Fruit fly (Drosophila melanogaster) whole organism, embryonic: ENCODE measurements around the gene CAH6.

Experiments used
- Ada2b ChIP-seq: fragments of 200-800 bp; sonication (Bioruptor generic); IDR thresholded peaks from 2 replicates; pipeline ENCODE4 v1.3.6; 2022; ENCODE audit warnings: missing biosample characterization, missing genetic modification characterization
- BtbVII ChIP-seq: fragments of 200-800 bp; sonication (Bioruptor generic); optimal IDR thresholded peaks from 3 replicates; lab custom pipeline; 2017; ENCODE audit warnings: missing biosample characterization, mild to moderate bottlenecking, missing genetic modification characterization
- CG10209 ChIP-seq: fragments of 200-800 bp; sonication (Bioruptor generic); optimal IDR thresholded peaks from 3 replicates; lab custom pipeline; 2017; ENCODE audit warnings: missing biosample characterization, mild to moderate bottlenecking, missing genetic modification characterization, missing genetic modification reagents
- CG10565 ChIP-seq: fragments of 200-800 bp; sonication (Bioruptor generic); optimal IDR thresholded peaks from 3 replicates; lab custom pipeline; 2016; ENCODE audit warnings: missing biosample characterization, mild to moderate bottlenecking, missing genetic modification characterization
- CG11696 ChIP-seq: fragments of 200-800 bp; sonication (Bioruptor generic); IDR thresholded peaks from 2 replicates; pipeline ENCODE4 v1.3.6; 2022; ENCODE audit warnings: missing biosample characterization, missing genetic modification characterization
- CG1233 ChIP-seq: fragments of 200-800 bp; sonication (Bioruptor generic); optimal IDR thresholded peaks from 4 replicates; lab custom pipeline; 2018; ENCODE audit warnings: missing biosample characterization, mild to moderate bottlenecking, missing genetic modification characterization
- CG1602 ChIP-seq: fragments of 200-800 bp; sonication (Bioruptor generic); optimal IDR thresholded peaks from 3 replicates; lab custom pipeline; 2016; ENCODE audit warnings: missing biosample characterization, missing genetic modification characterization
- CG1603 ChIP-seq: fragments of 200-800 bp; sonication (Bioruptor generic); optimal IDR thresholded peaks from 2 replicates; lab custom pipeline; 2019; ENCODE audit warnings: missing biosample characterization, mild to moderate bottlenecking, missing genetic modification characterization, moderate library complexity
- CG17186 ChIP-seq: fragments of 200-800 bp; sonication (Bioruptor generic); optimal IDR thresholded peaks from 3 replicates; lab custom pipeline; 2017; ENCODE audit warnings: missing biosample characterization, missing genetic modification reagents, missing genetic modification characterization
- CG17385 ChIP-seq: fragments of 200-800 bp; sonication (Bioruptor generic); optimal IDR thresholded peaks from 3 replicates; lab custom pipeline; 2018; ENCODE audit warnings: missing biosample characterization, mild to moderate bottlenecking, missing genetic modification characterization
- CG2678 ChIP-seq: fragments of 200-800 bp; sonication (Bioruptor generic); optimal IDR thresholded peaks from 3 replicates; lab custom pipeline; 2019; ENCODE audit warnings: missing biosample characterization, mild to moderate bottlenecking, missing genetic modification characterization, moderate library complexity
- CG32767 ChIP-seq: fragments of 200-800 bp; sonication (Bioruptor generic); IDR thresholded peaks from 2 replicates; pipeline ENCODE4 v1.3.6; 2022; ENCODE audit warnings: missing biosample characterization, missing genetic modification characterization
- CG3281 ChIP-seq: fragments of 200-800 bp; sonication (Bioruptor generic); optimal IDR thresholded peaks from 3 replicates; lab custom pipeline; 2017; ENCODE audit warnings: missing biosample characterization, mild to moderate bottlenecking, missing genetic modification characterization
- CG3847 ChIP-seq: fragments of 200-800 bp; sonication (Bioruptor generic); IDR thresholded peaks from 2 replicates; pipeline ENCODE4 v1.3.6; 2022; ENCODE audit warnings: missing biosample characterization, missing genetic modification characterization
- CG4854 ChIP-seq: fragments of 200-800 bp; sonication (Bioruptor generic); optimal IDR thresholded peaks from 2 replicates; lab custom pipeline; 2016; ENCODE audit warnings: missing biosample characterization, missing genetic modification characterization, inconsistent platforms
- CG7839 ChIP-seq: fragments of 200-800 bp; sonication (Bioruptor generic); optimal IDR thresholded peaks from 3 replicates; lab custom pipeline; 2018; ENCODE audit warnings: missing biosample characterization, mild to moderate bottlenecking, missing genetic modification characterization, moderate library complexity
- CG9797 ChIP-seq: fragments of 200-800 bp; sonication (Bioruptor generic); optimal IDR thresholded peaks from 3 replicates; lab custom pipeline; 2018; ENCODE audit warnings: missing biosample characterization, mild to moderate bottlenecking, missing genetic modification characterization
- Camta ChIP-seq: fragments of 200-800 bp; sonication (Bioruptor generic); optimal IDR thresholded peaks from 2 replicates; lab custom pipeline; 2016; ENCODE audit warnings: missing biosample characterization, missing genetic modification characterization
- D19A ChIP-seq: fragments of 200-800 bp; optimal IDR thresholded peaks from 3 replicates; lab custom pipeline; 2019; ENCODE audit warnings: missing biosample characterization, mild to moderate bottlenecking, missing genetic modification characterization, moderate library complexity
- Dek ChIP-seq: fragments of 200-800 bp; sonication (Bioruptor generic); optimal IDR thresholded peaks from 3 replicates; lab custom pipeline; 2019; ENCODE audit warnings: missing biosample characterization, mild to moderate bottlenecking, missing genetic modification characterization, moderate library complexity
- Dll ChIP-seq: fragments of 200-800 bp; sonication (Bioruptor generic); IDR thresholded peaks from 4 replicates; pipeline ENCODE4 v1.3.6; 2022; ENCODE audit warnings: missing biosample characterization, missing genetic modification characterization; ENCODE audit not compliant: partially characterized antibody
- Drgx ChIP-seq: fragments of 200-800 bp; sonication (Bioruptor generic); IDR thresholded peaks from 2 replicates; pipeline ENCODE4 v1.3.6; 2022; ENCODE audit warnings: missing biosample characterization, missing genetic modification characterization
- Elba2 ChIP-seq: fragments of 200-800 bp; sonication (Bioruptor generic); optimal IDR thresholded peaks from 3 replicates; lab custom pipeline; 2016; ENCODE audit warnings: missing biosample characterization, missing genetic modification characterization
- Hmr ChIP-seq: fragments of 200-800 bp; sonication (Bioruptor generic); optimal IDR thresholded peaks from 3 replicates; lab custom pipeline; 2017; ENCODE audit warnings: mild to moderate bottlenecking, missing biosample characterization, missing genetic modification reagents, missing genetic modification characterization
- Hmx ChIP-seq: fragments of 200-800 bp; sonication (Bioruptor generic); optimal IDR thresholded peaks from 2 replicates; lab custom pipeline; 2016; ENCODE audit warnings: missing biosample characterization, missing genetic modification characterization
- MTF-1 ChIP-seq: fragments of 200-800 bp; sonication (Bioruptor generic); optimal IDR thresholded peaks from 2 replicates; lab custom pipeline; 2018; ENCODE audit warnings: missing biosample characterization, mild to moderate bottlenecking, missing genetic modification characterization, borderline replicate concordance
- Med ChIP-seq: fragments of 200-800 bp; sonication (Bioruptor generic); peaks from one replicate; lab custom pipeline; 2016; ENCODE audit warnings: missing biosample characterization, missing genetic modification characterization, mild to moderate bottlenecking, inconsistent platforms, moderate library complexity
- Myb ChIP-seq: fragments of 200-800 bp; sonication (Bioruptor generic); optimal IDR thresholded peaks from 2 replicates; lab custom pipeline; 2016; ENCODE audit warnings: missing biosample characterization, missing genetic modification characterization
- NC2β ChIP-seq: fragments of 200-800 bp; sonication (Bioruptor generic); optimal IDR thresholded peaks from 2 replicates; lab custom pipeline; 2016; ENCODE audit warnings: missing biosample characterization, missing genetic modification characterization
- Neu2 ChIP-seq: fragments of 200-800 bp; sonication (Bioruptor generic); optimal IDR thresholded peaks from 3 replicates; lab custom pipeline; 2016; ENCODE audit warnings: missing biosample characterization, missing genetic modification characterization, borderline replicate concordance
- Oli ChIP-seq: fragments of 200-800 bp; sonication (Bioruptor generic); optimal IDR thresholded peaks from 2 replicates; lab custom pipeline; 2018; ENCODE audit warnings: missing biosample characterization, mild to moderate bottlenecking, missing genetic modification characterization, moderate library complexity
- Pdp1 ChIP-seq, 2 experiments: fragments of 200-800 bp; sonication (Bioruptor generic); optimal IDR thresholded peaks; 3 replicates each; lab custom pipeline; 2016; ENCODE audit warnings: missing biosample characterization in 2 of 2, missing genetic modification characterization in 2 of 2, mild to moderate bottlenecking in 1 of 2, moderate library complexity in 1 of 2
- Side ChIP-seq: fragments of 200-800 bp; sonication (Bioruptor generic); optimal IDR thresholded peaks from 2 replicates; lab custom pipeline; 2016; ENCODE audit warnings: missing biosample characterization, missing genetic modification characterization
- Sox100B ChIP-seq: fragments of 200-800 bp; sonication (Bioruptor generic); optimal IDR thresholded peaks from 3 replicates; lab custom pipeline; 2018; ENCODE audit warnings: missing biosample characterization, mild to moderate bottlenecking, missing genetic modification characterization
- Usf ChIP-seq: fragments of 200-800 bp; sonication (Bioruptor generic); optimal IDR thresholded peaks from 2 replicates; lab custom pipeline; 2017; ENCODE audit warnings: missing genotype, missing biosample characterization, missing genetic modification characterization
- bowl ChIP-seq: fragments of 200-800 bp; sonication (Bioruptor generic); IDR thresholded peaks from 2 replicates; pipeline ENCODE4 v1.3.6; 2022; ENCODE audit warnings: missing biosample characterization, missing genetic modification characterization
- bsh ChIP-seq, 2 experiments: fragments of 200-800 bp; sonication (Bioruptor generic); optimal IDR thresholded peaks; 2 replicates each; lab custom pipeline; 2017 to 2018; ENCODE audit warnings: mild to moderate bottlenecking in 2 of 2, missing biosample characterization in 2 of 2, missing genetic modification characterization in 2 of 2, moderate library complexity in 1 of 2
- dm ChIP-seq: fragments of 200-800 bp; sonication (Bioruptor generic); optimal IDR thresholded peaks from 3 replicates; lab custom pipeline; 2016; ENCODE audit warnings: missing biosample characterization, missing genetic modification characterization
- ftz-f1 ChIP-seq: fragments of 200-800 bp; sonication (Bioruptor generic); optimal IDR thresholded peaks from 2 replicates; lab custom pipeline; 2016; ENCODE audit warnings: missing biosample characterization, missing genetic modification characterization
- gem ChIP-seq: fragments of 200-800 bp; sonication (Bioruptor generic); optimal IDR thresholded peaks from 2 replicates; lab custom pipeline; 2019; ENCODE audit warnings: missing biosample characterization, mild to moderate bottlenecking, missing genetic modification characterization, moderate library complexity
- gsb-n ChIP-seq: fragments of 200-800 bp; sonication (Bioruptor generic); optimal IDR thresholded peaks from 3 replicates; lab custom pipeline; 2018; ENCODE audit warnings: missing biosample characterization, mild to moderate bottlenecking, missing genetic modification characterization
- ham ChIP-seq: fragments of 200-800 bp; sonication (Bioruptor generic); IDR thresholded peaks from 2 replicates; pipeline ENCODE4 v1.3.6; 2022; ENCODE audit warnings: missing biosample characterization, missing genetic modification characterization
- lilli ChIP-seq: fragments of 200-800 bp; sonication (Bioruptor generic); optimal IDR thresholded peaks from 3 replicates; lab custom pipeline; 2016; ENCODE audit warnings: missing biosample characterization, missing genetic modification characterization
- lola ChIP-seq, 3 experiments: fragments of >200 bp in 2 of 3; fragments of 200-800 bp in 1 of 3; sonication (Bioruptor generic) in 1 of 3; optimal IDR thresholded peaks; 2 replicates each; lab custom pipeline; 2017 to 2019; ENCODE audit warnings: missing biosample characterization in 3 of 3, missing genetic modification characterization in 3 of 3, mild to moderate bottlenecking in 1 of 3, moderate library complexity in 1 of 3
- maf-S ChIP-seq: fragments of 200-800 bp; sonication (Bioruptor generic); optimal IDR thresholded peaks from 2 replicates; lab custom pipeline; 2016; ENCODE audit warnings: missing biosample characterization, missing genetic modification characterization
- peb ChIP-seq: fragments of 200-800 bp; sonication (Bioruptor generic); IDR thresholded peaks from 2 replicates; pipeline ENCODE4 v1.3.6; 2022; ENCODE audit warnings: missing biosample characterization, missing genetic modification characterization
- toy ChIP-seq: fragments of 200-800 bp; sonication (Bioruptor generic); IDR thresholded peaks from 2 replicates; pipeline ENCODE4 v1.3.6; 2022; ENCODE audit warnings: missing biosample characterization, missing genetic modification characterization
- unc-4 ChIP-seq: fragments of 200-800 bp; sonication (Bioruptor generic); IDR thresholded peaks from 2 replicates; pipeline ENCODE4 v1.3.6; 2022; ENCODE audit warnings: missing biosample characterization, missing genetic modification characterization; ENCODE audit not compliant: partially characterized antibody

The CAH6 gene

DNA sequence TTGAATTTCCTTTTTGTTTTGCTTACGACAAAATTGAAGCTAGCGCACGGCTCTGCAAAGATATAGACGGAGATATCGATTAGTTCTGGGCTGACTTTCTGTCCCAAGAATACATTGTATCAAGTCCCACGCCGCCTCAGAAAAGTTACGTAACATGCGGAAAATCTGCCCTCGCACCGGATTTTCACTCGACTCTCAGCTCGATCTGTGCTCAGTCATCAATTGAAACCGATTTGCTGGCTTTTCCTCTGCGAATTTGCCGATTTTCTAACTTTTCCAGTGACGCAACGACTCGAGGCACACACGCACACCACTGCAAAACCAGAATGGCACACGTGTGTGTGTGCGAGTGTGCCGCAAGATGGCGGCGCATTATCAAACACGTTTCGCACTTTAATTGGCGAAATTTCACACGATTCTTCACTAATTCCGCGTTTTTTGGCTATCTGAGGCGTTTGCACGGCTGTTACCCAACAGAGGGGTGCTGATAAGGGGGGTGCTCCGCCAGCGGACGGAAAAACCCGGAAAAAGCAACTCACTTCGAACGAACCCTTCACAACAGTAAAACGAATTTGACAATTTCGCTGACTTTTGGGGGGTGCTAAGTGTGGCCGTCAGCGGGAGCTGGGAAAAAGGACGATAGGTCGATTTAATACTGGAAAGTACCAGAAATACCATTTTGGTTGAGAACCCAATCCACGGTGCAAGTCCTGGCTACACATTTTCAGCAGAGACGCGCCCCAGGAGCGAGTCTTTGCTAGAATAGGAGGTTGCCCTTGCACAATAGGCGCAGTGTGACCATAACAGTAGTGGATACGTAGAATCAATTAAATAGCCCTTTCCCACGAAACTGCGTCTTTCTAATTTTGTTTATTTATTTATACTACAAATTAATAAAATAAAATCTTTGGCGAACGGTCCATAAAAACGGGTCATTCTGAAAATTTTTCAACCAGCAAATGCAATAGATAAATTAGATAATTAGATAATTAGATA, 38.1 kb upstream of the CAH6 start, which contains the start of gene ATPsynC (continued):
- TF ChIP-seq bowl (GFP tag; lab: Robert Waterston, UW) = no peak
- no peak for TF ChIP-seq toy (GFP tag; lab: Robert Waterston, UW)
- TF ChIP-seq Camta (GFP tag; lab: Kevin White, UChicago) = no peak
- no peak for TF ChIP-seq Oli (tag; lab: Kevin White, UChicago)
- TF ChIP-seq ftz-f1 (GFP tag; lab: Kevin White, UChicago) = peak; percentile 90
- peak; percentile 100 for TF ChIP-seq CG9797 (GFP tag; lab: Kevin White, UChicago)
- peak; percentile 61 for TF ChIP-seq Dek (tag; lab: Kevin White, UChicago)
- TF ChIP-seq CG11696 (GFP tag; lab: Robert Waterston, UW) = no peak
- peak; percentile 95 for TF ChIP-seq CG1603 (tag; lab: Kevin White, UChicago)
- TF ChIP-seq Elba2 (GFP tag; lab: Kevin White, UChicago) = peak; percentile 79
- TF ChIP-seq CG32767 = no peak
- TF ChIP-seq Drgx (GFP tag; lab: Robert Waterston, UW) = no peak
- peak; percentile 57 for TF ChIP-seq CG3281
- TF ChIP-seq Side (GFP tag; lab: Kevin White, UChicago) = peak; percentile 45
- TF ChIP-seq MTF-1 = peak; percentile 7
- peak; percentile 1 for TF ChIP-seq CG1602 (GFP tag; lab: Kevin White, UChicago)
- peak; percentile 49 for TF ChIP-seq CG17385 (GFP tag; lab: Kevin White, UChicago)
- no peak for TF ChIP-seq CG7839 (tag; lab: Kevin White, UChicago)
- TF ChIP-seq BtbVII (GFP tag; lab: Kevin White, UChicago) = peak; percentile 31
- TF ChIP-seq Neu2 (GFP tag; lab: Kevin White, UChicago) = no peak
- peak; percentile 88 for TF ChIP-seq CG17186 (GFP tag; lab: Kevin White, UChicago)
- TF ChIP-seq gem (tag; lab: Kevin White, UChicago) = peak; percentile 57
- peak; percentile 34 for TF ChIP-seq CG10209
- TF ChIP-seq D19A (tag; lab: Kevin White, UChicago) = peak; percentile 11
- TF ChIP-seq Myb = peak; percentile 55
- no peak for TF ChIP-seq Sox100B (GFP tag; lab: Kevin White, UChicago)
- no peak for TF ChIP-seq ham
- no peak for TF ChIP-seq Usf
- no peak for TF ChIP-seq Hmx (GFP tag; lab: Kevin White, UChicago)
- TF ChIP-seq maf-S = peak; percentile 44
- TF ChIP-seq CG3847 = no peak
- peak; percentile 69 for TF ChIP-seq NC2β
- peak in 1 of 3 experiments; percentile 94 for TF ChIP-seq lola (GFP tag; optimal IDR thresholded peaks at IDR 0.05; lab: Kevin White, UChicago)
- no peak for TF ChIP-seq Ada2b (GFP tag; lab: Robert Waterston, UW)
- TF ChIP-seq bsh (GFP tag; optimal IDR thresholded peaks at IDR 0.05; lab: Kevin White, UChicago) = peak in 1 of 2 experiments; percentile 53
- peak in 1 of 2 experiments; percentile 98 for TF ChIP-seq Pdp1 (GFP tag; optimal IDR thresholded peaks at IDR 0.05; lab: Kevin White, UChicago)
- TF ChIP-seq CG10565 (GFP tag; lab: Kevin White, UChicago) = no peak
- peak; percentile 9 for TF ChIP-seq gsb-n (tag; lab: Kevin White, UChicago)
- peak; percentile 45 for TF ChIP-seq CG1233 (GFP tag; lab: Kevin White, UChicago)
- TF ChIP-seq peb = no peak
- TF ChIP-seq unc-4 (GFP tag; lab: Robert Waterston, UW) = no peak
- TF ChIP-seq dm (GFP tag; lab: Kevin White, UChicago) = peak; percentile 39
- no peak for TF ChIP-seq CG2678 (tag; lab: Kevin White, UChicago)
- TF ChIP-seq CG4854 (GFP tag; lab: Kevin White, UChicago) = peak; percentile 5
- TF ChIP-seq Med (GFP tag; lab: Kevin White, UChicago) = peak; percentile 96
- no peak for TF ChIP-seq Dll
- peak; percentile 75 for TF ChIP-seq lilli (GFP tag; lab: Kevin White, UChicago)
- TF ChIP-seq Hmr (GFP tag; lab: Kevin White, UChicago) = peak; percentile 92
